Worm (Caenorhabditis elegans) whole organism, L4 larva: ENCODE results near the gene C49H3.4.
"Not testable (repeated sequence)": the region's sequence is repeated elsewhere in the genome, so short reads cannot be mapped to it uniquely, and the experiment has no call there.

Experiments used
- D1046.2 ChIP-seq: fragments of 200-800 bp; sonication (Bioruptor generic); IDR thresholded peaks from 2 replicates; pipeline ENCODE4 v1.3.6; 2022; ENCODE audit warnings: missing genetic modification characterization, missing compliant biosample characterization
- T20F7.1 ChIP-seq: fragments of 200-800 bp; sonication (Bioruptor generic); optimal IDR thresholded peaks from 2 replicates; lab custom pipeline; 2018; ENCODE audit warnings: mild to moderate bottlenecking, missing genetic modification characterization, missing compliant biosample characterization
- T26A8.4 ChIP-seq: fragments of 200-800 bp; sonication (Bioruptor generic); IDR thresholded peaks from 2 replicates; pipeline ENCODE4 v1.3.6; 2022; ENCODE audit warnings: missing genetic modification characterization, missing compliant biosample characterization
- Y48G9A.11 ChIP-seq: fragments of 200-800 bp; sonication (Bioruptor generic); IDR thresholded peaks from 2 replicates; pipeline ENCODE4 v1.3.6; 2022; ENCODE audit warnings: missing genetic modification reagents, missing genetic modification characterization, missing compliant biosample characterization
- ZK337.2 ChIP-seq: fragments of 200-800 bp; sonication (Bioruptor generic); IDR thresholded peaks from 2 replicates; pipeline ENCODE4 v1.3.6; 2022; ENCODE audit warnings: missing genetic modification reagents, missing genetic modification characterization, missing compliant biosample characterization
- arid-1 ChIP-seq: fragments of 200-800 bp; sonication (Bioruptor generic); conservative IDR thresholded peaks from 2 replicates; pipeline ENCODE4 v1.3.6; 2022; ENCODE audit warnings: missing genetic modification reagents, missing genetic modification characterization, missing compliant biosample characterization
- ceh-20 ChIP-seq: fragments of 200-800 bp; sonication (Bioruptor generic); IDR thresholded peaks from 2 replicates; pipeline ENCODE4 v1.3.6; 2022; ENCODE audit warnings: missing genetic modification reagents, missing genetic modification characterization, missing compliant biosample characterization
- ceh-44 ChIP-seq: fragments of 200-800 bp; sonication (Bioruptor generic); IDR thresholded peaks from 2 replicates; pipeline ENCODE4 v1.3.6; 2022; ENCODE audit warnings: missing genetic modification reagents, missing genetic modification characterization, missing compliant biosample characterization
- ctbp-1 ChIP-seq: fragments of 200-800 bp; sonication (Bioruptor generic); IDR thresholded peaks from 2 replicates; pipeline ENCODE4 v1.3.6; 2022; ENCODE audit warnings: missing genetic modification reagents, missing genetic modification characterization, missing compliant biosample characterization
- daf-16 ChIP-seq, 3 experiments: sonication (generic microtip); optimal IDR thresholded peaks; 2 replicates each; lab custom pipeline; 2016 to 2017; ENCODE audit warnings: missing genetic modification characterization in 3 of 3, missing genetic modification reagents in 3 of 3, mild to moderate bottlenecking in 2 of 3, missing compliant biosample characterization in 2 of 3, missing biosample characterization in 1 of 3, moderate library complexity in 1 of 3
- dmd-9 ChIP-seq: fragments of 200-800 bp; sonication (Bioruptor generic); IDR thresholded peaks from 2 replicates; pipeline ENCODE4 v1.3.6; 2022; ENCODE audit warnings: missing genetic modification reagents, missing genetic modification characterization, missing compliant biosample characterization
- dpl-1 ChIP-seq: fragments of 150-350 bp; optimal IDR thresholded peaks from 2 replicates; lab custom pipeline; 2014; ENCODE audit warnings: missing biosample characterization, missing genetic modification reagents, missing genetic modification characterization
- duxl-1 ChIP-seq: sonication (generic microtip); optimal IDR thresholded peaks from 2 replicates; lab custom pipeline; 2016; ENCODE audit warnings: mild to moderate bottlenecking, missing genetic modification characterization, moderate library complexity, missing compliant biosample characterization; ENCODE audit not compliant: poor library complexity
- dve-1 ChIP-seq: sonication (generic microtip); optimal IDR thresholded peaks from 2 replicates; lab custom pipeline; 2017; ENCODE audit warnings: antibody characterized with exemption, mild to moderate bottlenecking, missing genetic modification characterization, missing compliant biosample characterization; ENCODE audit not compliant: insufficient read depth
- egl-43 ChIP-seq: fragments of 200-800 bp; sonication (Bioruptor generic); IDR thresholded peaks from 2 replicates; pipeline ENCODE4 v1.3.6; 2022; ENCODE audit warnings: missing genetic modification reagents, missing genetic modification characterization, missing compliant biosample characterization
- hif-1 ChIP-seq, 2 experiments: sonication (generic microtip); optimal IDR thresholded peaks; 2 replicates each; lab custom pipeline; 2016 to 2017; ENCODE audit warnings: missing compliant biosample characterization in 2 of 2, missing genetic modification characterization in 2 of 2, missing genetic modification reagents in 2 of 2, missing genotype in 2 of 2, mild to moderate bottlenecking in 1 of 2
- hlh-11 ChIP-seq: fragments of 200-800 bp; sonication (Bioruptor generic); optimal IDR thresholded peaks from 2 replicates; lab custom pipeline; 2018; ENCODE audit warnings: mild to moderate bottlenecking, missing genetic modification characterization, missing compliant biosample characterization
- hlh-30 ChIP-seq: sonication (generic microtip); optimal IDR thresholded peaks from 2 replicates; lab custom pipeline; 2017; ENCODE audit warnings: antibody characterized with exemption, mild to moderate bottlenecking, missing genetic modification characterization, missing compliant biosample characterization; ENCODE audit not compliant: insufficient read depth
- hmg-1.1 ChIP-seq: fragments of 200-800 bp; sonication (Bioruptor generic); IDR thresholded peaks from 2 replicates; pipeline ENCODE4 v1.3.6; 2022; ENCODE audit warnings: missing genetic modification reagents, missing genetic modification characterization, missing compliant biosample characterization
- lin-13 ChIP-seq: fragments of 150-350 bp; optimal IDR thresholded peaks from 2 replicates; lab custom pipeline; 2014; ENCODE audit warnings: missing biosample characterization, missing genetic modification reagents, missing genetic modification characterization
- lin-38 ChIP-seq: fragments of 200-800 bp; sonication (Bioruptor generic); IDR thresholded peaks from 2 replicates; pipeline ENCODE4 v1.3.6; 2022; ENCODE audit warnings: missing genetic modification reagents, missing genetic modification characterization, missing compliant biosample characterization
- lsy-2 ChIP-seq, 2 experiments: fragments of 150-350 bp in 1 of 2; sonication (generic microtip) in 1 of 2; optimal IDR thresholded peaks; 2 replicates each; lab custom pipeline; 2014 to 2017; ENCODE audit warnings: missing biosample characterization in 2 of 2, missing genetic modification characterization in 2 of 2
- madf-5 ChIP-seq, 2 experiments: fragments of 200-800 bp; sonication (Bioruptor generic); IDR thresholded peaks; 2 replicates each; pipeline ENCODE4 v1.3.6; 2022; ENCODE audit warnings: missing compliant biosample characterization in 2 of 2, missing genetic modification characterization in 2 of 2
- mep-1 ChIP-seq: fragments of 150-350 bp; sonication (generic microtip); optimal IDR thresholded peaks from 3 replicates; lab custom pipeline; 2014; ENCODE audit warnings: missing biosample characterization, missing genetic modification characterization
- mes-2 ChIP-seq: sonication (generic microtip); optimal IDR thresholded peaks from 2 replicates; lab custom pipeline; 2016; ENCODE audit warnings: missing genotype, mild to moderate bottlenecking, missing genetic modification characterization, missing compliant biosample characterization; ENCODE audit not compliant: poor library complexity, severe bottlenecking
- mxl-3 ChIP-seq: fragments of 200-800 bp; sonication (Bioruptor generic); optimal IDR thresholded peaks from 2 replicates; lab custom pipeline; 2018; ENCODE audit warnings: mild to moderate bottlenecking, missing genetic modification characterization, missing compliant biosample characterization
- nhr-28 ChIP-seq: fragments of 150-350 bp; optimal IDR thresholded peaks from 2 replicates; lab custom pipeline; 2014; ENCODE audit warnings: missing biosample characterization, missing genetic modification characterization
- nhr-42 ChIP-seq: fragments of 200-800 bp; sonication (Bioruptor generic); IDR thresholded peaks from 2 replicates; pipeline ENCODE4 v1.3.6; 2022; ENCODE audit warnings: missing genetic modification characterization, missing compliant biosample characterization
- nhr-6 ChIP-seq: fragments of 150-350 bp; optimal IDR thresholded peaks from 2 replicates; lab custom pipeline; 2014; ENCODE audit warnings: missing biosample characterization, missing genetic modification characterization
- pha-4 ChIP-seq, 2 experiments: fragments of 150-350 bp in 1 of 2; fragments of 200-800 bp in 1 of 2; sonication (Bioruptor generic) in 1 of 2; IDR thresholded peaks in 1 of 2; optimal IDR thresholded peaks in 1 of 2; 2 replicates each; pipeline versions ENCODE4 v1.3.6 to Lab custom; 2014 to 2022; ENCODE audit warnings: missing genetic modification characterization in 2 of 2, missing genetic modification reagents in 2 of 2, missing biosample characterization in 1 of 2, missing compliant biosample characterization in 1 of 2
- saeg-2 ChIP-seq: fragments of 200-800 bp; sonication (Bioruptor generic); IDR thresholded peaks from 2 replicates; pipeline ENCODE4 v1.3.6; 2022; ENCODE audit warnings: missing genetic modification reagents, missing genetic modification characterization, missing compliant biosample characterization
- set-16 ChIP-seq: fragments of 200-800 bp; sonication (Bioruptor generic); IDR thresholded peaks from 2 replicates; pipeline ENCODE4 v1.3.6; 2022; ENCODE audit warnings: missing genetic modification reagents, missing genetic modification characterization, missing compliant biosample characterization
- snpc-1.2 ChIP-seq: fragments of 200-800 bp; sonication (Bioruptor generic); IDR thresholded peaks from 2 replicates; pipeline ENCODE4 v1.3.6; 2022; ENCODE audit warnings: missing genetic modification reagents, missing genetic modification characterization, missing compliant biosample characterization
- tra-1 ChIP-seq: fragments of 200-800 bp; sonication (Bioruptor generic); IDR thresholded peaks from 2 replicates; pipeline ENCODE4 v1.3.6; 2022; ENCODE audit warnings: missing genetic modification reagents, missing genetic modification characterization, missing compliant biosample characterization
- unc-130 ChIP-seq: sonication (generic microtip); optimal IDR thresholded peaks from 2 replicates; lab custom pipeline; 2016; ENCODE audit warnings: missing genetic modification reagents, missing genetic modification characterization, missing compliant biosample characterization
- unc-62 ChIP-seq, 3 experiments: fragments of 150-350 bp in 1 of 3; sonication (generic microtip); optimal IDR thresholded peaks in 2 of 3; peaks in 1 of 3; 1 replicate in 1 of 3; 2 replicates in 2 of 3; lab custom pipeline; 2014 to 2017; ENCODE audit warnings: missing biosample characterization in 3 of 3, missing genetic modification characterization in 3 of 3, missing genetic modification reagents in 3 of 3, missing genotype in 1 of 3
- vab-7 ChIP-seq: fragments of 200-800 bp; sonication (Bioruptor generic); IDR thresholded peaks from 2 replicates; pipeline ENCODE4 v1.3.6; 2022; ENCODE audit warnings: missing genetic modification reagents, missing genetic modification characterization, missing compliant biosample characterization

The C49H3.4 gene

ce11 chrIV:7946899-7947499 is 31.9 kb downstream of the C49H3.4 start, which contains the start of gene F20D12.12 (continued):
- peak; percentile 90 for TF ChIP-seq ceh-20
- TF ChIP-seq lin-13 (GFP tag; lab: Kevin White, UChicago), result peak; percentile 32
- peak; percentile 71; the same call in 1 of the 2 replicates for TF ChIP-seq dmd-9
- TF ChIP-seq D1046.2 (GFP tag; lab: Robert Waterston, UW), result peak; percentile 80; the same call in 1 of the 2 replicates
- peak; percentile 54 for TF ChIP-seq dve-1 (tag; lab: Kevin White, UChicago)
- TF ChIP-seq ctbp-1, result peak; percentile 87
- not testable (repeated sequence) for TF ChIP-seq daf-16 (GFP tag; optimal IDR thresholded peaks at IDR 0.05; lab: Kevin White, UChicago); unc-62 (tag; optimal IDR thresholded peaks at IDR 0.05; lab: Kevin White, UChicago)
- peak; percentile 13 for TF ChIP-seq daf-16 (tag; optimal IDR thresholded peaks at IDR 0.05; lab: Kevin White, UChicago)
- peak; percentile 81 for TF ChIP-seq T26A8.4 (GFP tag; lab: Robert Waterston, UW)
- TF ChIP-seq lin-38 (GFP tag; lab: Robert Waterston, UW), result peak; percentile 91
- TF ChIP-seq saeg-2 (GFP tag; lab: Robert Waterston, UW), result 0 out of 2 replicates have a peak, but pooled peaks have one; percentile 62
- peak in 1 of 2 experiments; percentile 68; a peak in 1 of 4 replicates for TF ChIP-seq madf-5 (GFP tag; IDR thresholded peaks at IDR 0.05; lab: Robert Waterston, UW)
- TF ChIP-seq hlh-30 (tag; lab: Kevin White, UChicago), result peak; percentile 48
- peak; percentile 85 for TF ChIP-seq ZK337.2 (GFP tag; lab: Robert Waterston, UW)
- peak; percentile 68 for TF ChIP-seq hlh-11 (tag; lab: Kevin White, UChicago)
- TF ChIP-seq arid-1 (GFP tag; lab: Robert Waterston, UW), result peak; percentile 87
- peak; percentile 4 for TF ChIP-seq nhr-28
- peak; percentile 96 for TF ChIP-seq ceh-44
- TF ChIP-seq hif-1 (tag; optimal IDR thresholded peaks at IDR 0.05; lab: Kevin White, UChicago), result peak in 1 of 2 experiments; percentile 49
- TF ChIP-seq duxl-1, result peak; percentile 5
- TF ChIP-seq mep-1 (tag; lab: Kevin White, UChicago), result peak; percentile 45
- TF ChIP-seq dpl-1 (GFP tag; lab: Kevin White, UChicago), result peak; percentile 73
- TF ChIP-seq unc-62 (GFP tag; optimal IDR thresholded peaks at IDR 0.05 in 1 of 2; lab: Kevin White, UChicago), result peak in 1 of 2 experiments; percentile 45
- peak; percentile 68 for TF ChIP-seq nhr-6 (tag; lab: Kevin White, UChicago)
- peak; percentile 96 for TF ChIP-seq vab-7 (GFP tag; lab: Robert Waterston, UW)
- TF ChIP-seq mxl-3, result peak; percentile 30

DNA sequence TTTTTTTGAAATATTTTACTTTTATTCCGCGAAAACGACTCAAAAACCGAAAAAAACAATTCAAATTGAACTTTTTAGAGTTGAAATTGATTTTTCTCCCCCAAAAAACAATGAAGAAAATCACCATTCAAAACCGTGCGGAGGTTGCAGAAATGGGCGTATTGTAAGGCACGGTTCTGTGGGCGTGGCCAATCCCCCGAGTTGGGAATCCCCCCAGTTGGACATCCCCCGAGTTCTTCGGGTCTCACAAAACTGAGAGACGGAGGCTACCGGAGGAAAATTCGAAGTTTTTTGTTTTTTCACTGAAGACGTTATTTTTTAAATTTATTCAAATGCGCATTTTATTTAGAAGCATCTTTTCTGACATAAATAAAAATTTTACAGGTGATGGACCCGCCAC is 33.2 kb downstream of the C49H3.4 start, which contains the start of gene mcm-3AP:
Gene mcm-3AP (plus strand): TSS at position 383 of the 400 bp plus-strand sequence.
- TF ChIP-seq ctbp-1, result 0 out of 2 replicates have a peak, but pooled peaks have one; percentile 41
- TF ChIP-seq egl-43 (GFP tag; lab: Robert Waterston, UW), result peak; percentile 72
- peak; percentile 60; the same call in 1 of the 2 replicates for TF ChIP-seq ceh-20
- peak; percentile 30; the same call in 1 of the 2 replicates for TF ChIP-seq T26A8.4 (GFP tag; lab: Robert Waterston, UW)
- peak in 1 of 2 experiments; percentile 66 for TF ChIP-seq lsy-2 (tag; optimal IDR thresholded peaks at IDR 0.05; lab: Kevin White, UChicago)
- TF ChIP-seq lin-38 (GFP tag; lab: Robert Waterston, UW), result peak; percentile 75
- 0 out of 2 replicates have a peak, but pooled peaks have one; percentile 25 for TF ChIP-seq nhr-42 (GFP tag; lab: Robert Waterston, UW)
- peak; percentile 54; the same call in 1 of the 2 replicates for TF ChIP-seq dmd-9
- peak; percentile 79 for TF ChIP-seq hmg-1.1 (GFP tag; lab: Robert Waterston, UW)
- TF ChIP-seq snpc-1.2 (GFP tag; lab: Robert Waterston, UW), result peak; percentile 50
- peak; percentile 59 for TF ChIP-seq mes-2 (tag; lab: Kevin White, UChicago)
- TF ChIP-seq ceh-44, result peak; percentile 49; the same call in 1 of the 2 replicates
- peak; percentile 34; the same call in 1 of the 2 replicates for TF ChIP-seq set-16 (GFP tag; lab: Robert Waterston, UW)
- 0 out of 2 replicates have a peak, but pooled peaks have one; percentile 48 for TF ChIP-seq tra-1
- peak; percentile 49 for TF ChIP-seq Y48G9A.11 (GFP tag; lab: Robert Waterston, UW)
- 0 out of 2 replicates have a peak, but pooled peaks have one; percentile 36 for TF ChIP-seq pha-4 (GFP tag; IDR thresholded peaks at IDR 0.05; lab: Robert Waterston, UW)
- not testable (repeated sequence) for TF ChIP-seq pha-4 (tag; optimal IDR thresholded peaks at IDR 0.05; lab: Kevin White, UChicago)
- peak; percentile 83 for TF ChIP-seq vab-7 (GFP tag; lab: Robert Waterston, UW)
- TF ChIP-seq unc-130, result peak; percentile 11
- peak; percentile 48 for TF ChIP-seq T20F7.1 (GFP tag; lab: Kevin White, UChicago)
- TF ChIP-seq arid-1 (GFP tag; lab: Robert Waterston, UW), result 0 out of 2 replicates have a peak, but pooled peaks have one; percentile 15
- TF ChIP-seq, all 104 proteins: peak for 20; not testable (repeated sequence) for 84
